Worm (Caenorhabditis elegans) whole organism, early embryonic: ENCODE data around the gene Y43F8B.13.

Experiments
- B0310.2 ChIP-seq: sonication (generic microtip); optimal IDR thresholded peaks from 2 replicates; lab custom pipeline; 2016; ENCODE audit warnings: mild to moderate bottlenecking, missing genetic modification characterization, missing compliant biosample characterization
- F13C5.2 ChIP-seq: sonication (generic microtip); optimal IDR thresholded peaks from 2 replicates; lab custom pipeline; 2017; ENCODE audit warnings: mild to moderate bottlenecking, missing genetic modification characterization, inconsistent platforms, missing compliant biosample characterization
- ama-1 ChIP-seq: fragments of 150-350 bp; optimal IDR thresholded peaks from 2 replicates; lab custom pipeline; 2014
- ceh-36 ChIP-seq: sonication (generic microtip); optimal IDR thresholded peaks from 2 replicates; lab custom pipeline; 2016; ENCODE audit warnings: missing genetic modification characterization, inconsistent platforms, missing compliant biosample characterization
- ets-7 ChIP-seq: sonication (generic microtip); optimal IDR thresholded peaks from 2 replicates; lab custom pipeline; 2016; ENCODE audit warnings: missing genotype, missing genetic modification characterization, missing compliant biosample characterization
- flt-1 ChIP-seq: fragments of 200-800 bp; sonication (Bioruptor generic); IDR thresholded peaks from 2 replicates; pipeline ENCODE4 v1.3.6; 2022; ENCODE audit warnings: missing genetic modification characterization, missing compliant biosample characterization
- hmbx-1 ChIP-seq: sonication (generic microtip); optimal IDR thresholded peaks from 2 replicates; lab custom pipeline; 2016; ENCODE audit warnings: mild to moderate bottlenecking, missing genetic modification characterization, missing compliant biosample characterization
- hnd-1 ChIP-seq: sonication (generic microtip); optimal IDR thresholded peaks from 2 replicates; lab custom pipeline; 2016; ENCODE audit warnings: missing genetic modification characterization, missing compliant biosample characterization
- pes-1 ChIP-seq: fragments of 200-800 bp; sonication (Bioruptor generic); IDR thresholded peaks from 2 replicates; pipeline ENCODE4 v1.3.6; 2022; ENCODE audit warnings: missing genetic modification reagents, missing genetic modification characterization, missing compliant biosample characterization
- scrt-1 ChIP-seq: fragments of 200-800 bp; sonication (Bioruptor generic); IDR thresholded peaks from 2 replicates; pipeline ENCODE4 v1.3.6; 2022; ENCODE audit warnings: missing genetic modification characterization, missing compliant biosample characterization
- tbx-37 ChIP-seq: fragments of 200-800 bp; sonication (Bioruptor generic); conservative IDR thresholded peaks from 2 replicates; pipeline ENCODE4 v1.3.6; 2022; ENCODE audit warnings: missing genetic modification reagents, missing genetic modification characterization, missing compliant biosample characterization

- TF ChIP-seq scrt-1 (GFP tag; lab: Robert Waterston, UW): no peak
- no peak for TF ChIP-seq ama-1 (lab: Kevin White, UChicago)
- TF ChIP-seq flt-1 (GFP tag; lab: Robert Waterston, UW): no peak
- no peak for TF ChIP-seq pes-1
- no peak for TF ChIP-seq hmbx-1
- TF ChIP-seq ets-7 (tag; lab: Kevin White, UChicago): no peak
- no peak for TF ChIP-seq F13C5.2 (tag; lab: Kevin White, UChicago)
- no peak for TF ChIP-seq hnd-1 (tag; lab: Kevin White, UChicago)
- TF ChIP-seq ceh-36 (tag; lab: Kevin White, UChicago): no peak
- no peak for TF ChIP-seq B0310.2 (tag; lab: Kevin White, UChicago)
- no peak for TF ChIP-seq tbx-37 (GFP tag; lab: Robert Waterston, UW)
These were observed 35.6 kb downstream of the Y43F8B.13 start, which contains the start of gene Y43F8B.29 for ce11 chrV:19491302-19491701.
